Fruit fly (Drosophila melanogaster) whole organism, adult: Measurements from ENCODE around the gene CG31533.

Source experiments
- CG11617 ChIP-seq: fragments of 200-800 bp; sonication (Bioruptor generic); optimal IDR thresholded peaks from 2 replicates; lab custom pipeline; 2017; ENCODE audit warnings: mild to moderate bottlenecking, missing biosample characterization, missing genetic modification reagents, missing genetic modification characterization
- CG12768 ChIP-seq: fragments of 200-800 bp; sonication (Bioruptor generic); optimal IDR thresholded peaks from 2 replicates; lab custom pipeline; 2017; ENCODE audit warnings: missing biosample characterization, missing genetic modification characterization, mild to moderate bottlenecking, moderate library complexity, missing genetic modification reagents
- CG14711 ChIP-seq: fragments of 200-800 bp; sonication (Bioruptor generic); optimal IDR thresholded peaks from 2 replicates; lab custom pipeline; 2018; ENCODE audit warnings: missing biosample characterization, mild to moderate bottlenecking, missing genetic modification characterization, moderate library complexity
- CG1620 ChIP-seq: fragments of 200-800 bp; sonication (Bioruptor generic); optimal IDR thresholded peaks from 2 replicates; lab custom pipeline; 2016; ENCODE audit warnings: missing biosample characterization, missing genetic modification characterization
- CG33017 ChIP-seq: fragments of 200-800 bp; sonication (Bioruptor generic); optimal IDR thresholded peaks from 2 replicates; lab custom pipeline; 2018; ENCODE audit warnings: missing biosample characterization, mild to moderate bottlenecking, missing genetic modification characterization, moderate library complexity
- CG5204 ChIP-seq: fragments of 200-800 bp; sonication (Bioruptor generic); optimal IDR thresholded peaks from 2 replicates; lab custom pipeline; 2016; ENCODE audit warnings: missing biosample characterization, missing genetic modification characterization
- CG7045 ChIP-seq: fragments of 200-800 bp; sonication (Bioruptor generic); optimal IDR thresholded peaks from 2 replicates; lab custom pipeline; 2017; ENCODE audit warnings: missing biosample characterization, mild to moderate bottlenecking, missing genetic modification characterization
- CG7101 ChIP-seq: fragments of 200-800 bp; sonication (Bioruptor generic); optimal IDR thresholded peaks from 2 replicates; lab custom pipeline; 2018; ENCODE audit warnings: missing biosample characterization, mild to moderate bottlenecking, missing genetic modification characterization, moderate library complexity
- Clk ChIP-seq: fragments of 200-800 bp; sonication (Bioruptor generic); optimal IDR thresholded peaks from 2 replicates; lab custom pipeline; 2017; ENCODE audit warnings: missing biosample characterization, missing genetic modification characterization
- Crg-1 ChIP-seq: fragments of 200-800 bp; sonication (Bioruptor generic); optimal IDR thresholded peaks from 2 replicates; lab custom pipeline; 2016; ENCODE audit warnings: missing biosample characterization, missing genetic modification characterization
- Hr96 ChIP-seq: fragments of 200-800 bp; sonication (Bioruptor generic); optimal IDR thresholded peaks from 2 replicates; lab custom pipeline; 2016; ENCODE audit warnings: missing biosample characterization, missing genetic modification characterization
- Mnt ChIP-seq: fragments of 200-800 bp; sonication (Bioruptor generic); optimal IDR thresholded peaks from 2 replicates; lab custom pipeline; 2016; ENCODE audit warnings: missing biosample characterization, mild to moderate bottlenecking, missing genetic modification characterization
- bab1 ChIP-seq: fragments of 200-800 bp; sonication (Bioruptor generic); optimal IDR thresholded peaks from 3 replicates; lab custom pipeline; 2019; ENCODE audit warnings: missing biosample characterization, mild to moderate bottlenecking, missing genetic modification characterization, moderate library complexity
- cic ChIP-seq: fragments of 200-800 bp; sonication (Bioruptor generic); optimal IDR thresholded peaks from 2 replicates; lab custom pipeline; 2017; ENCODE audit warnings: missing biosample characterization, mild to moderate bottlenecking, missing genetic modification characterization, moderate library complexity
- cnc ChIP-seq, 2 experiments: fragments of >200 bp; optimal IDR thresholded peaks; 2 replicates each; lab custom pipeline; 2017
- kay ChIP-seq: fragments of 200-800 bp; sonication (Bioruptor generic); peaks from one replicate; lab custom pipeline; 2016; ENCODE audit warnings: missing biosample characterization, missing genetic modification characterization, borderline replicate concordance
- ovo ChIP-seq: fragments of 200-800 bp; sonication (Bioruptor generic); optimal IDR thresholded peaks from 2 replicates; lab custom pipeline; 2016; ENCODE audit warnings: missing biosample characterization, missing genetic modification characterization
- pad ChIP-seq: fragments of 200-800 bp; sonication (Bioruptor generic); optimal IDR thresholded peaks from 3 replicates; lab custom pipeline; 2017; ENCODE audit warnings: missing biosample characterization, missing genetic modification characterization, mild to moderate bottlenecking, moderate library complexity, missing genetic modification reagents
- tj ChIP-seq: fragments of 200-800 bp; sonication (Bioruptor generic); optimal IDR thresholded peaks from 3 replicates; lab custom pipeline; 2017; ENCODE audit warnings: missing biosample characterization, mild to moderate bottlenecking, missing genetic modification characterization, moderate library complexity
- toe ChIP-seq: fragments of 200-800 bp; sonication (Bioruptor generic); optimal IDR thresholded peaks from 2 replicates; lab custom pipeline; 2016; ENCODE audit warnings: missing biosample characterization, missing genetic modification characterization

CG31533 gene

DNA sequence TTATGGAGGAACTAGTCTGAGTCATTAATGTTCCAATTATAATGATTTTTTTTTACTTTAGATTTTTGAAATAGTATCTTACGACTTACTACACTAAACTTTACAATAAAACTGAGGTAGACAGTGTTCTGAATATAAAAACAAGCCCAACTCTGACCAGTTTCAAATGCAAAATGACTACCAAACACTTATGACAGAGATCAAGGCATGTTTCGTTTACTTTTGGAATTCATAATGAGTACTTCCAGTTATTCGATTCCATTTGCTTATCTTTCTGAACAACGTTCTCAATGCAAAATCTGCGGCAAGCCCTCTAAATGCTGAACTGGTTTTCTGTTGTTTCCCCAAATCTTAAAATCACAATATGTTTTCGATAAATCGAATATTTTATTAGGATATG lies 5.4 kb downstream of the CG31533 start, which contains the start of gene CG14355:
TSS of gene CG14355 (minus strand) at position 101 of the 400 bp plus-strand sequence.
- TF ChIP-seq CG33017 (tag; lab: Kevin White, UChicago), result no peak
- TF ChIP-seq bab1 (GFP tag; lab: Kevin White, UChicago), result no peak
- no peak for TF ChIP-seq Hr96 (GFP tag; lab: Kevin White, UChicago)
- TF ChIP-seq CG11617 (GFP tag; lab: Kevin White, UChicago), result no peak
- TF ChIP-seq tj (GFP tag; lab: Kevin White, UChicago), result no peak
- no peak for TF ChIP-seq kay
- no peak for TF ChIP-seq Mnt (GFP tag; lab: Kevin White, UChicago)
- no peak for TF ChIP-seq ovo (GFP tag; lab: Kevin White, UChicago)
- no peak for TF ChIP-seq CG12768 (GFP tag; lab: Kevin White, UChicago)
- TF ChIP-seq cic, result no peak
- no peak for TF ChIP-seq CG14711 (tag; lab: Kevin White, UChicago)
- no peak for TF ChIP-seq cnc (optimal IDR thresholded peaks at IDR 0.05; lab: Kevin White, UChicago)

DNA sequence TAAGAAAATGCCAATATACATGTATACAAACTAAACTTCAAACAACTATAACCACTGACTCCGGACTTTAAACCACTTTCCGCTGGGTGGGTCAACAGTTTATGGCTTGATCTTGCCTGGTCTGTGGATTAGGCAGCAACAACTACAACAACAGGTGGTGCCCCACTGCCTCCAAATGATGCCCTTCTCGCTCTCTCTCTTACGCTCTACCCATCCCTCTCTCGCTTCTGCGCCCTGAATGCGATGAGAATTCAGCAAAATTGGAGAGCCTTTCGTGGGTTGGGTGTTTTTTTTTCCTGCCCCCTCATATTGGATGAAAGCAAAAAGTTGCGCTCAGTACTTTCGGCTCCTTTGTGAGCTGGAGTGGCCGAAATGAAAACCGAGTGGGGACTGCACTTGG lies 16.3 kb downstream of the CG31533 start:
- TF ChIP-seq toe (GFP tag; lab: Kevin White, UChicago) (no peak), ovo (GFP tag; lab: Kevin White, UChicago) (no peak), CG7101 (tag; lab: Kevin White, UChicago) (no peak), kay (no peak)

DNA sequence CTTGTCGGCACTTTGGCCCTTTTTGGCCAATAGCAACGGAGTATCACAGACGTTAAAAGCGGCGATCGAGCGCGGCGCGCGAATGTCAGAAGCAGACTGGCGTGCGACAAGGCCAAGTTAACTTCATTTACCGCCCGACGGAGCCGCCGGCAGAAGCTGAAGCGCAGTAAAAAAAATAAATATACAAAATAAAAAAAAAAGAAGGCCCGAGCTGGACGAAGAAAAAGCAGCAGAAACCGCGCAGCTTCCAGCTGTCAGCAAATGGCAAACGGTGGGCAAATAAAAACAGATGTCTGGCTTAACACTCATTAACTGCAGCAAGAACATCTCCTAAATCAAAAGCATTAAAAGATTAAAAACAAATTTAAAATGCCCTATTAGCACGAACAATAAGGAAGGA lies 25.3 kb downstream of the CG31533 start, which contains the start of gene CG14356:
TSS of gene CG14356 (minus strand) at position 101 of the 400 bp plus-strand sequence.
- TF ChIP-seq CG1620 (GFP tag; lab: Kevin White, UChicago) (no peak), kay (no peak), toe (GFP tag; lab: Kevin White, UChicago) (no peak), ovo (GFP tag; lab: Kevin White, UChicago) (no peak), CG7045 (GFP tag; lab: Kevin White, UChicago) (no peak), pad (no peak), CG14711 (tag; lab: Kevin White, UChicago) (no peak), Clk (GFP tag; lab: Kevin White, UChicago) (no peak), tj (GFP tag; lab: Kevin White, UChicago) (no peak), Mnt (GFP tag; lab: Kevin White, UChicago) (no peak), CG7101 (tag; lab: Kevin White, UChicago) (no peak), cnc (optimal IDR thresholded peaks at IDR 0.05; lab: Kevin White, UChicago) (no peak), Hr96 (GFP tag; lab: Kevin White, UChicago) (no peak), CG5204 (GFP tag; lab: Kevin White, UChicago) (no peak), CG11617 (GFP tag; lab: Kevin White, UChicago) (no peak)

DNA sequence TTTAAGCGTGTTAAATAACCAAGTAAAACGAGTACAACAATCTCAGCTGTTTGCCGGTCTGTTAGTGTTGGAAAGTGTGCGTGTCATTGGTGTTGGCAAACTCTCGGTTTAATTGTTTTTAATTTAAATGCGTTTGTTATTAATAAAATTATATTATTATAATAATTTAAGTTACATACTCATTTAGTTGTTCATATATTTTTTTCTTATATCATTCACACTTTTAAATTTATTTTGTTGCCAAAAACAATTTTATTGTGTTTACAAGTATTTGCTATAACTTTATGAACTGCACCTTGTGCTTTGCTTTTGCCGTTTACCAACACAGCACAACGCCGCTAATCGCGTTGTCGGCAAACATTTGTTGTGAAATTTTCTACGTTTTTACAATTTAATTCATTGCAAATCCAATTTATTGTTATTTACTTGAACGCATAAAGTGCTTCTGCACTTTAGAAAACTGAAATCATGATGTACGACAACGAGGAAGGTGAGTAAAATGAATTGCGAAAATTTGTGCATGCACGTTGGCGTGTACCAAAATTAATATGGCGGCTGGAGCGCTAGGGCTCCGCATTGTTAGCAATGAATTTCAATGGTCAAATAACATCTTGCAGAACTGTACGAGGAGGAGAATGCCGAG lies 31.6 kb downstream of the CG31533 start, which contains the start of the genes 140up and Polr2B:
TSS of gene 140up (minus strand) at position 70 of the 643 bp plus-strand sequence.
TSS of gene Polr2B (plus strand) at position 313 of the 643 bp plus-strand sequence.
- TF ChIP-seq CG12768 (GFP tag; lab: Kevin White, UChicago) (peak; percentile 96), CG11617 (GFP tag; lab: Kevin White, UChicago) (peak; percentile 94), Crg-1 (GFP tag; lab: Kevin White, UChicago) (peak; percentile 96), toe (GFP tag; lab: Kevin White, UChicago) (peak; percentile 87), CG7101 (tag; lab: Kevin White, UChicago) (peak; percentile 96), CG33017 (tag; lab: Kevin White, UChicago) (peak; percentile 92), pad (peak; percentile 90), cic (peak; percentile 61), CG1620 (GFP tag; lab: Kevin White, UChicago) (peak; percentile 79), ovo (GFP tag; lab: Kevin White, UChicago) (peak; percentile 93), CG7045 (GFP tag; lab: Kevin White, UChicago) (peak; percentile 95), CG14711 (tag; lab: Kevin White, UChicago) (peak; percentile 92), bab1 (GFP tag; lab: Kevin White, UChicago) (peak; percentile 93), CG5204 (GFP tag; lab: Kevin White, UChicago) (peak; percentile 77), Hr96 (GFP tag; lab: Kevin White, UChicago) (peak; percentile 74), tj (GFP tag; lab: Kevin White, UChicago) (peak; percentile 72), Clk (GFP tag; lab: Kevin White, UChicago) (peak; percentile 92), kay (no peak), cnc (optimal IDR thresholded peaks at IDR 0.05; lab: Kevin White, UChicago) (no peak), Mnt (GFP tag; lab: Kevin White, UChicago) (peak; percentile 86)

DNA sequence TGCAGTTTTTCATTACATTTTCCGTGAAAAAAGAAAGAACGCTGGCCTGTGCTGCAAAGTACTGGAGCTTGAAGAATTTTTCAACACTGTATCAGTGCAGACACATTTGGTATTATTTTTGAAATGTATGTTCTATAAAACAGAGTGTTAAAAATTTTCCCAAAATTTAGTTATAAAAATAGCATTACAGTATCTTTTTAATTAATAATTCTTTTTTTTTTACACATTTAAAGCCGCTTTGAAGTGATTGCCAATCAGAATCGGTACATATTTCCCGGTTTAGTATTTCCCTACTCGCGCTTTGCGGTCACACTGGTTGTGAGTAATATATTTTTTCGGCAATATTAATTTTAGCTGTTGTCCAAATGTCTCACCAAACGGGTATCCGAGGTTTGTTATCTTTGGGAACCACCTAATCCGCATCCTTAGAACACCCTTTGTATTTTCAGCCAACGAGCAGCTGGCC lies 34.9 kb downstream of the CG31533 start, which contains the start of the genes Abi and twf:
TSS of gene Abi (minus strand) at position 74 of the 466 bp plus-strand sequence.
TSS of gene twf (plus strand) at position 308 of the 466 bp plus-strand sequence.
- TF ChIP-seq Clk (GFP tag; lab: Kevin White, UChicago) (no peak), CG7045 (GFP tag; lab: Kevin White, UChicago) (peak; percentile 50), bab1 (GFP tag; lab: Kevin White, UChicago) (peak; percentile 68), Crg-1 (GFP tag; lab: Kevin White, UChicago) (peak; percentile 86), Hr96 (GFP tag; lab: Kevin White, UChicago) (peak; percentile 50), cic (peak; percentile 33), toe (GFP tag; lab: Kevin White, UChicago) (peak; percentile 66), ovo (GFP tag; lab: Kevin White, UChicago) (peak; percentile 56), CG1620 (GFP tag; lab: Kevin White, UChicago) (peak; percentile 86), CG11617 (GFP tag; lab: Kevin White, UChicago) (peak; percentile 54), cnc (optimal IDR thresholded peaks at IDR 0.05; lab: Kevin White, UChicago) (no peak), CG7101 (tag; lab: Kevin White, UChicago) (peak; percentile 79), CG33017 (tag; lab: Kevin White, UChicago) (peak; percentile 43), CG5204 (GFP tag; lab: Kevin White, UChicago) (peak; percentile 79), Mnt (GFP tag; lab: Kevin White, UChicago) (peak; percentile 66), kay (peak; percentile 93), CG12768 (GFP tag; lab: Kevin White, UChicago) (peak; percentile 69), tj (GFP tag; lab: Kevin White, UChicago) (peak; percentile 28), pad (peak; percentile 67), CG14711 (tag; lab: Kevin White, UChicago) (peak; percentile 79)
